Fruit fly (Drosophila melanogaster): ENCODE results near the gene ftz-f1.

- TF ChIP-seq h (optimal IDR thresholded peaks at IDR 0.05) (no peak), ttk (optimal IDR thresholded peaks at IDR 0.05) (no peak), psq (optimal IDR thresholded peaks at IDR 0.05) (no peak)
Observed at dm6 chr3L:18723172-18723571, 77.9 kb downstream of the ftz-f1 start, which contains the start of gene CG12477.
